Fruit fly (Drosophila melanogaster) whole organism, adult: Measurements from ENCODE around the gene Cyp9f2.

ENCODE experiments used
- CG33017 ChIP-seq: fragments of 200-800 bp; sonication (Bioruptor generic); optimal IDR thresholded peaks from 2 replicates; lab custom pipeline; 2018; ENCODE audit warnings: missing biosample characterization, mild to moderate bottlenecking, missing genetic modification characterization, moderate library complexity
- CG7045 ChIP-seq: fragments of 200-800 bp; sonication (Bioruptor generic); optimal IDR thresholded peaks from 2 replicates; lab custom pipeline; 2017; ENCODE audit warnings: missing biosample characterization, mild to moderate bottlenecking, missing genetic modification characterization
- Clk ChIP-seq: fragments of 200-800 bp; sonication (Bioruptor generic); optimal IDR thresholded peaks from 2 replicates; lab custom pipeline; 2017; ENCODE audit warnings: missing biosample characterization, missing genetic modification characterization
- bab1 ChIP-seq: fragments of 200-800 bp; sonication (Bioruptor generic); optimal IDR thresholded peaks from 3 replicates; lab custom pipeline; 2019; ENCODE audit warnings: missing biosample characterization, mild to moderate bottlenecking, missing genetic modification characterization, moderate library complexity
- cic ChIP-seq: fragments of 200-800 bp; sonication (Bioruptor generic); optimal IDR thresholded peaks from 2 replicates; lab custom pipeline; 2017; ENCODE audit warnings: missing biosample characterization, mild to moderate bottlenecking, missing genetic modification characterization, moderate library complexity
- cnc ChIP-seq, 2 experiments: fragments of >200 bp; optimal IDR thresholded peaks; 2 replicates each; lab custom pipeline; 2017
- kay ChIP-seq: fragments of 200-800 bp; sonication (Bioruptor generic); peaks from one replicate; lab custom pipeline; 2016; ENCODE audit warnings: missing biosample characterization, missing genetic modification characterization, borderline replicate concordance
- ovo ChIP-seq: fragments of 200-800 bp; sonication (Bioruptor generic); optimal IDR thresholded peaks from 2 replicates; lab custom pipeline; 2016; ENCODE audit warnings: missing biosample characterization, missing genetic modification characterization
- pad ChIP-seq: fragments of 200-800 bp; sonication (Bioruptor generic); optimal IDR thresholded peaks from 3 replicates; lab custom pipeline; 2017; ENCODE audit warnings: missing biosample characterization, missing genetic modification characterization, mild to moderate bottlenecking, moderate library complexity, missing genetic modification reagents
- toe ChIP-seq: fragments of 200-800 bp; sonication (Bioruptor generic); optimal IDR thresholded peaks from 2 replicates; lab custom pipeline; 2016; ENCODE audit warnings: missing biosample characterization, missing genetic modification characterization

- TF ChIP-seq cic (GFP tag; lab: Kevin White, UChicago) (no peak), CG7045 (GFP tag; lab: Kevin White, UChicago) (no peak), CG33017 (tag; lab: Kevin White, UChicago) (no peak), bab1 (GFP tag; lab: Kevin White, UChicago) (no peak), pad (no peak), kay (GFP tag; lab: Kevin White, UChicago) (no peak), ovo (GFP tag; lab: Kevin White, UChicago) (no peak), cnc (optimal IDR thresholded peaks at IDR 0.05; lab: Kevin White, UChicago) (no peak), toe (no peak), Clk (GFP tag; lab: Kevin White, UChicago) (no peak)
These were observed 23.3 kb downstream of the Cyp9f2 start, which contains the start of gene CG10035 for dm6 chr3R:12382563-12382962.
